Fruit fly (Drosophila melanogaster) S2 (cell line): ENCODE results near the gene Nmd3.

ENCODE experiments used
- CG8478 ChIP-seq: fragments of >200 bp; optimal IDR thresholded peaks from 2 replicates; lab custom pipeline; 2018
- CTCF ChIP-seq, 2 experiments: fragments of >200 bp; optimal IDR thresholded peaks; 2 replicates each; lab custom pipeline; 2018

DNA sequence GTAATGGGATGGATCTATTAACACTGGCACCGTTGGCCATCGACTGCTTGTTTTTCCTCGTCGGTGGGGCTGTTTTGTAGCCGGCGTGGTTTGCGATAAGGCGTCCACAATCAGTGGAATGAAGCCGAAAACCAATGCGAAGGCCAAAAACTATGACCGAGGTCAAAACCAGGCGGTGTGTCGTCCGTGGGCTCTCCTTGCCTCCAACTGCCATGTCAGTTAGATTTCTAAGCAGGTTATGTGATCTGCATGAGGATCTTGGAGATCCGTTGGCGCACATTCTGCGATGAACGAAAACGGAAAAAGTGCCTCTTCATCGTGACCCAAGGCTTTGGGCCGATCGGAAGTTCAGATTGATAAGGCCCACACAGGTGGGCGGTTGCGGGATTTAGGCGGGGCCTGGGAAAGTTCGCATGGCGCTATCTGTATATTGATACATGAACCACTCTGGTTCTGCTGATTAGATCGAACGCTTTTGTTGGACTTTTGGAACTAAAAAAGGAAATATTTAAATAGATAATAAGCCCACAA, 9.1 kb downstream of the Nmd3 start, which contains the start of gene Cyp4d14:
- TF ChIP-seq CG8478 (lab: Kevin White, UChicago) (no peak), CTCF (optimal IDR thresholded peaks at IDR 0.05; lab: Kevin White, UChicago) (no peak)
